Worm (Caenorhabditis elegans) whole organism, young adult: ENCODE data around the gene twk-35.

Experiments used
- B0336.3 ChIP-seq: fragments of 200-800 bp; sonication (Bioruptor generic); IDR thresholded peaks from 2 replicates; pipeline ENCODE4 v1.3.6; 2022; ENCODE audit warnings: missing genetic modification characterization, missing compliant biosample characterization
- C06A6.2 ChIP-seq: fragments of 200-800 bp; sonication (Bioruptor generic); conservative IDR thresholded peaks from 2 replicates; pipeline ENCODE4 v1.3.6; 2022; ENCODE audit warnings: missing genetic modification characterization, missing compliant biosample characterization
- D2030.7 ChIP-seq: fragments of 200-800 bp; sonication (Bioruptor generic); IDR thresholded peaks from 2 replicates; pipeline ENCODE4 v1.3.6; 2022; ENCODE audit warnings: missing genetic modification reagents, missing genetic modification characterization, missing compliant biosample characterization
- F52B5.7 ChIP-seq: sonication (generic microtip); optimal IDR thresholded peaks from 2 replicates; lab custom pipeline; 2016; ENCODE audit warnings: mild to moderate bottlenecking, missing genetic modification characterization, missing compliant biosample characterization
- F55B11.4 ChIP-seq: sonication (generic microtip); optimal IDR thresholded peaks from 2 replicates; lab custom pipeline; 2016; ENCODE audit warnings: missing compliant biosample characterization, missing genetic modification characterization, borderline replicate concordance; ENCODE audit not compliant: insufficient read depth
- F57A8.1 ChIP-seq: fragments of 200-800 bp; sonication (Bioruptor generic); optimal IDR thresholded peaks from 2 replicates; lab custom pipeline; 2018; ENCODE audit warnings: mild to moderate bottlenecking, missing genetic modification characterization, moderate library complexity, missing compliant biosample characterization
- F57C9.4 ChIP-seq: sonication (generic microtip); optimal IDR thresholded peaks from 2 replicates; lab custom pipeline; 2017; ENCODE audit warnings: mild to moderate bottlenecking, missing genetic modification characterization, missing compliant biosample characterization
- K12H6.12 ChIP-seq: fragments of 200-800 bp; sonication (Bioruptor generic); optimal IDR thresholded peaks from 2 replicates; lab custom pipeline; 2018; ENCODE audit warnings: mild to moderate bottlenecking, missing genetic modification characterization, missing compliant biosample characterization
- T07F8.4 ChIP-seq: sonication (generic microtip); optimal IDR thresholded peaks from 2 replicates; lab custom pipeline; 2016; ENCODE audit warnings: mild to moderate bottlenecking, missing genetic modification characterization, moderate library complexity, missing compliant biosample characterization
- T26A5.8 ChIP-seq: sonication (generic microtip); optimal IDR thresholded peaks from 2 replicates; lab custom pipeline; 2016; ENCODE audit warnings: missing genetic modification characterization, missing compliant biosample characterization
- Y95B8A.8 ChIP-seq: fragments of 200-800 bp; sonication (Bioruptor generic); IDR thresholded peaks from 2 replicates; pipeline ENCODE4 v1.3.6; 2022; ENCODE audit warnings: missing genetic modification reagents, missing genetic modification characterization, missing compliant biosample characterization
- ZK185.1 ChIP-seq: sonication (generic microtip); optimal IDR thresholded peaks from 2 replicates; lab custom pipeline; 2016; ENCODE audit warnings: mild to moderate bottlenecking, missing genetic modification characterization, missing compliant biosample characterization; ENCODE audit not compliant: poor library complexity, severe bottlenecking
- bed-1 ChIP-seq: fragments of 200-800 bp; sonication (Bioruptor generic); IDR thresholded peaks from 2 replicates; pipeline ENCODE4 v1.3.6; 2022; ENCODE audit warnings: missing genetic modification reagents, missing genetic modification characterization, missing compliant biosample characterization
- bed-2 ChIP-seq: fragments of 200-800 bp; sonication (Bioruptor generic); IDR thresholded peaks from 2 replicates; pipeline ENCODE4 v1.3.6; 2022; ENCODE audit warnings: missing genetic modification reagents, missing genetic modification characterization, missing compliant biosample characterization
- ceh-79 ChIP-seq: sonication (generic microtip); optimal IDR thresholded peaks from 2 replicates; lab custom pipeline; 2017; ENCODE audit warnings: mild to moderate bottlenecking, missing genetic modification characterization, missing compliant biosample characterization
- efl-1 ChIP-seq: fragments of 150-350 bp; optimal IDR thresholded peaks from 2 replicates; lab custom pipeline; 2014; ENCODE audit warnings: missing biosample characterization, missing genetic modification reagents, missing genetic modification characterization
- ets-4 ChIP-seq: fragments of 200-800 bp; sonication (Bioruptor generic); optimal IDR thresholded peaks from 2 replicates; lab custom pipeline; 2018; ENCODE audit warnings: mild to moderate bottlenecking, missing genetic modification characterization, missing compliant biosample characterization
- gei-17 ChIP-seq: fragments of 200-800 bp; sonication (Bioruptor generic); optimal IDR thresholded peaks from 2 replicates; lab custom pipeline; 2018; ENCODE audit warnings: mild to moderate bottlenecking, missing genetic modification characterization, missing compliant biosample characterization
- hlh-12 ChIP-seq: sonication (generic microtip); optimal IDR thresholded peaks from 2 replicates; lab custom pipeline; 2016; ENCODE audit warnings: missing genetic modification characterization, missing compliant biosample characterization
- hmg-1.2 ChIP-seq: fragments of 200-800 bp; sonication (Bioruptor generic); IDR thresholded peaks from 2 replicates; pipeline ENCODE4 v1.3.6; 2022; ENCODE audit warnings: missing genetic modification reagents, missing genetic modification characterization, missing compliant biosample characterization
- lag-1 ChIP-seq: fragments of 200-800 bp; sonication (Bioruptor generic); IDR thresholded peaks from 2 replicates; pipeline ENCODE4 v1.3.6; 2022; ENCODE audit warnings: missing genetic modification reagents, missing genetic modification characterization, missing compliant biosample characterization
- let-607 ChIP-seq, 2 experiments: fragments of 200-800 bp in 1 of 2; sonication (Bioruptor generic) in 1 of 2; sonication (generic microtip) in 1 of 2; optimal IDR thresholded peaks; 2 replicates each; lab custom pipeline; 2016 to 2018; ENCODE audit warnings: mild to moderate bottlenecking in 2 of 2, missing compliant biosample characterization in 2 of 2, missing genetic modification characterization in 2 of 2, moderate library complexity in 2 of 2, missing genotype in 1 of 2
- lin-35 ChIP-seq, 3 experiments: fragments of 150-350 bp in 2 of 3; sonication (generic microtip) in 1 of 3; optimal IDR thresholded peaks; 2 replicates each; lab custom pipeline; 2014 to 2018; ENCODE audit warnings: missing biosample characterization in 3 of 3, missing genetic modification characterization in 3 of 3, missing genetic modification reagents in 3 of 3
- lin-40 ChIP-seq: sonication (generic microtip); optimal IDR thresholded peaks from 2 replicates; lab custom pipeline; 2016; ENCODE audit warnings: missing genetic modification characterization, mild to moderate bottlenecking, missing compliant biosample characterization, missing genotype, missing genetic modification reagents
- mcd-1 ChIP-seq: fragments of 200-800 bp; sonication (Bioruptor generic); IDR thresholded peaks from 2 replicates; pipeline ENCODE4 v1.3.6; 2022; ENCODE audit warnings: missing genetic modification reagents, missing genetic modification characterization, missing compliant biosample characterization
- nfyb-1 ChIP-seq: fragments of 200-800 bp; sonication (Bioruptor generic); IDR thresholded peaks from 2 replicates; pipeline ENCODE4 v1.3.6; 2022; ENCODE audit warnings: missing genetic modification reagents, missing genetic modification characterization, missing compliant biosample characterization
- nhr-120 ChIP-seq: fragments of 200-800 bp; sonication (Bioruptor generic); IDR thresholded peaks from 2 replicates; pipeline ENCODE4 v1.3.6; 2022; ENCODE audit warnings: missing genetic modification characterization, missing compliant biosample characterization
- nhr-179 ChIP-seq: sonication (generic microtip); optimal IDR thresholded peaks from 2 replicates; lab custom pipeline; 2016; ENCODE audit warnings: mild to moderate bottlenecking, missing genetic modification characterization, missing compliant biosample characterization
- nhr-80 ChIP-seq: sonication (generic microtip); optimal IDR thresholded peaks from 2 replicates; lab custom pipeline; 2016; ENCODE audit warnings: missing genetic modification characterization, missing compliant biosample characterization
- pha-4 ChIP-seq: fragments of 150-350 bp; sonication (generic microtip); optimal IDR thresholded peaks from 2 replicates; lab custom pipeline; 2014; ENCODE audit warnings: missing biosample characterization, missing genetic modification reagents, missing genetic modification characterization
- repo-1 ChIP-seq: sonication (generic microtip); optimal IDR thresholded peaks from 2 replicates; lab custom pipeline; 2017; ENCODE audit warnings: mild to moderate bottlenecking, missing genetic modification characterization, missing compliant biosample characterization
- snpc-4 ChIP-seq, 5 experiments: fragments of 150-350 bp in 1 of 5; sonication (generic microtip) in 4 of 5; optimal IDR thresholded peaks; 2 replicates each; lab custom pipeline; 2014 to 2018; ENCODE audit warnings: missing genetic modification characterization in 5 of 5, missing biosample characterization in 3 of 5, antibody characterized with exemption in 2 of 5, mild to moderate bottlenecking in 2 of 5, missing compliant biosample characterization in 2 of 5, missing genotype in 2 of 5, moderate library complexity in 2 of 5, missing genetic modification reagents in 1 of 5
- tlf-1 ChIP-seq: fragments of 200-800 bp; sonication (Bioruptor generic); optimal IDR thresholded peaks from 2 replicates; lab custom pipeline; 2018; ENCODE audit warnings: mild to moderate bottlenecking, missing genetic modification characterization, missing compliant biosample characterization
- ztf-22 ChIP-seq: fragments of 200-800 bp; sonication (Bioruptor generic); optimal IDR thresholded peaks from 2 replicates; lab custom pipeline; 2018; ENCODE audit warnings: mild to moderate bottlenecking, missing genetic modification characterization, moderate library complexity, missing compliant biosample characterization
- ztf-25 ChIP-seq: fragments of 200-800 bp; sonication (Bioruptor generic); IDR thresholded peaks from 2 replicates; pipeline ENCODE4 v1.3.6; 2022; ENCODE audit warnings: missing genetic modification reagents, missing genetic modification characterization, missing compliant biosample characterization

The twk-35 gene

DNA sequence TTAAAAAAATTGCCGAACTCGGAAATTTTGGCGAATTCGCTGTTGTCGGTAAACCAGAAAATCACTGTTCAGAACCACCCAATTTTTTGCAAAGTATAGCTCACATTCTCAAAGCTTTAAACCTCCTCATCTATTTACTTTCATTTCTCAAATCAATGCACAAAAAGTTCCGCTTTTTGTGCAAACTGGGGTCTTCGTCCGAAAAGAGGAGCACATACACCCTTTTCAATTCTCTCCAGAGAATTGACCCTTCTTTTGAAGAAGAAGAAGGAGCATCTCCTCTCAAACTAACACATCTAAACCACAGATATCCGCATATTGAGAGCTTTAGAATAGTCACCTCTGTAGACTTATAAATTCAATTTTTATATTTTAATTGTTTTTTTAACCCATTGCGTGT lies 12.5 kb downstream of the twk-35 start (continued):
- TF ChIP-seq hmg-1.2 (no peak), T07F8.4 (tag; lab: Kevin White, UChicago) (no peak), lin-40 (no peak), ztf-22 (GFP tag; lab: Kevin White, UChicago) (no peak), ceh-79 (tag; lab: Kevin White, UChicago) (no peak), bed-2 (no peak), gei-17 (GFP tag; lab: Kevin White, UChicago) (no peak)

DNA sequence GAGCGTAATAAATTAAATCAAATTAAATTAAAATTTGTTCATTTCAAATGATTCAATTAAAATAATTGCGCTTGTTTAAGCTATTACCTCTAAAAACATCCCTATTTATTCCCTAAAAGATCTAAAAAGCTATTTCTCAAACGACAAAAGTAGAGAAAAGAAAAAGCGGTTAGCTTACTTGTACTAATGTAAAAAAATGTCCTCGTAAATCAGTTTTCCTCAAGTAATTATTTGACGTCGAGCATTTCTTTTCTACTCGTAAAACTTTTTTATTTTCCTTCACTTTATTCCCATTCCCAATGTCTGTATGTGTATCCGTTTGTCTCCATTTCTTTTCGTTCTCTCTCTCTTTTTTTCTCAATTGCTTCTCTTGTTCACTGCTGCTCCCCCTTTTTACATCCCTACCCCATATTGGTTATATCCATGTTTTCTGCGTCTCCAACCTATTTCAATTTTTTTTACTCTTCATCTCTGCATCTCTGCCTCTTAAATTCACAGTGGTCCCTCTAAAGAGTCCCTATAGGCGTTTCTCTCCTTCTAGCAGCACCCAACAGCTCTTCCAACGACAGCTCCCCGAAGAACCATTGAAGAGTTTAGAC lies 16.4 kb downstream of the twk-35 start, which contains the start of gene unc-80:
unc-80 (plus strand) TSS at position 533 of the 599 bp plus-strand sequence.
- no peak for TF ChIP-seq nhr-120 (GFP tag; lab: Robert Waterston, UW)
- TF ChIP-seq nfyb-1 (GFP tag; lab: Robert Waterston, UW), result no peak
- TF ChIP-seq lag-1 (GFP tag; lab: Robert Waterston, UW), result no peak
- no peak for TF ChIP-seq bed-1 (GFP tag; lab: Robert Waterston, UW)
- TF ChIP-seq repo-1, result no peak
- TF ChIP-seq efl-1 (GFP tag; lab: Kevin White, UChicago), result no peak
- TF ChIP-seq B0336.3 (GFP tag; lab: Robert Waterston, UW), result no peak
- no peak for TF ChIP-seq F57C9.4 (tag; lab: Kevin White, UChicago)
- peak; percentile 47 for TF ChIP-seq K12H6.12 (tag; lab: Kevin White, UChicago)
- peak in 1 of 3 experiments; percentile 44 for TF ChIP-seq lin-35 (GFP tag; optimal IDR thresholded peaks at IDR 0.05; lab: Kevin White, UChicago)
- TF ChIP-seq F57A8.1 (GFP tag; lab: Kevin White, UChicago), result no peak
- peak; percentile 58; the same call in 1 of the 2 replicates for TF ChIP-seq hmg-1.2
- no peak for TF ChIP-seq F55B11.4 (tag; lab: Kevin White, UChicago)
- TF ChIP-seq nhr-179, result no peak
- no peak for TF ChIP-seq snpc-4 (GFP tag; optimal IDR thresholded peaks at IDR 0.05; lab: Kevin White, UChicago)
- TF ChIP-seq snpc-4 (tag; optimal IDR thresholded peaks at IDR 0.05; lab: Kevin White, UChicago), result no peak
- TF ChIP-seq ets-4 (GFP tag; lab: Kevin White, UChicago), result no peak

DNA sequence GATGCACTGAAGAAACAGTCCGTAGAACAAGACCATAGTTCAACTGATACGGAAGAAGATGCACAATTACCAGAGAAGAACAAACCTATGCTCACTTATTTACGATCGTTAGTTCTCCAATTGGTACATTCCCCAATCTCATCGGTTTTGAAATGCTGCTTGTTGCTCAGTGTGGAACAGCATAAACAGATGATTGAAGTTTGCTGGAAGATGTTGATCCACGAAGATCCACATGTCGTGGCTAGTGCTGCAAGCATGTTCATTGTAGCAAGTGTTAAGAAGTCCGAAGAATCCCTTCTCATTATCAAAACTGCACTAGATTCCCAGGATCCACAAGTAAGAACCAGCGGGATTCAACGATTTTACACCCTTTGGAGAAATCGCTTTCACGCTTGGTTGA lies 29.1 kb downstream of the twk-35 start:
- no peak for TF ChIP-seq hlh-12 (tag; lab: Kevin White, UChicago)
- no peak for TF ChIP-seq F52B5.7 (tag; lab: Kevin White, UChicago)
- TF ChIP-seq, all 124 proteins: peak for 0

DNA sequence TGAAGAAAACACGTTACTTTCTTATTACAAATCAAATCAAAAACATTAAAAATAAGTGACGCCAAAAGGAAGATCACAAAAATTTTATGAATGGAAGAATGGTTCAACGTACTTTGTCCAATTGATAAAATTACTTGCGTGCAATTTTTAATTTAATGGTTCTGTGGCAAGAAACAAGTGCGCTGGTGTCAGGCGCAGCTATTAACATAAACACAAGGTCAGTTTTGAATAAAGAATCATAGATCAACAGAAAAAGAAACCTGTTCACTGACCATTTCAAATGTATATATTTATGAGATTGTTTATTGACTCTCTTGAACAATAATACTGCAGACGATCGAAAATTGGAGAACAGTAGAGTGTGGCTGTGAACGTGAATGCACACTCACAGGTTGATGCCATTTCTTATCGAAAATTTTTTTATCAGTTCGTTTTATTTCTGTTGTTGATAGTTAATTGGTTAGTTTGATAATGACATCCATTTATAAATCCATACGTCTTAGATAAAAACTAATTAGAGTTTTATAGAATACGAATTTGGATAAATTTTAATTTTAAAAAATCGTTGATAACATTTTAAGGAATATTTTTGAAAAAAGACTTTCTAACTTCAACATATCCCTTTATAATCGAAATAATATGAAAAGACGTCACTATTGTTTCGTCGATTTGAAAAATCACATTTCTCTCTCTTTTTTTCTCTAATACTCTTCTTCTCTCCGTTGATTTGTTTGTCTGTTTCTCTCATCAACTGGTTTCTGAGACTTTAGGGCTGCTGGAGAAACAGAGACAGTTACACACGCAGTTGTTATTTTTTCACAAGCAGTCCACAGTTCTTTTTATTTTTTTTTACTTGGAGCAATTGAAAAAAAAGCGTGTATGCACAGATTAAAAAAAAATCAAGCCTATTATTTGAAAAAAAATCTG lies 40.6 kb downstream of the twk-35 start, which contains the start of gene amx-3:
amx-3 (minus strand) TSS at position 548 of the 927 bp plus-strand sequence.
- peak; percentile 53; the same call in 1 of the 2 replicates for TF ChIP-seq hmg-1.2
- TF ChIP-seq nhr-80 (tag; lab: Kevin White, UChicago), result peak; percentile 60
- no peak for TF ChIP-seq Y95B8A.8 (GFP tag; lab: Robert Waterston, UW)

DNA sequence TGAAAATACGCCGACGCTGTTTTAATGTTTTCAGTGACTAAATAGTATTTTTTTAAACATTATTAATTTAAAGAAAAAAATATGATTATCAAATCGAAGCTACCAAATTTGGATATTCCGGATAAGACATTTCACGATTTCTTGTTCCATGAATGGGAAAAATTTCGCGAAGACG lies 41.2 kb downstream of the twk-35 start, which contains the start of gene acs-12:
acs-12 (plus strand) TSS at position 76 of the 175 bp plus-strand sequence.
- TF ChIP-seq let-607 (tag; optimal IDR thresholded peaks at IDR 0.05; lab: Kevin White, UChicago), result no peak
- no peak for TF ChIP-seq T26A5.8 (tag; lab: Kevin White, UChicago)
- TF ChIP-seq mcd-1 (GFP tag; lab: Robert Waterston, UW), result no peak
- TF ChIP-seq ZK185.1 (tag; lab: Kevin White, UChicago), result no peak
- no peak for TF ChIP-seq K12H6.12 (tag; lab: Kevin White, UChicago)
- TF ChIP-seq C06A6.2 (GFP tag; lab: Robert Waterston, UW), result no peak
- TF ChIP-seq ztf-25, result no peak
- TF ChIP-seq nhr-80 (tag; lab: Kevin White, UChicago), result no peak
- no peak for TF ChIP-seq pha-4 (tag; lab: Kevin White, UChicago)
- TF ChIP-seq repo-1, result no peak
- TF ChIP-seq tlf-1 (GFP tag; lab: Kevin White, UChicago), result no peak
- no peak for TF ChIP-seq D2030.7 (GFP tag; lab: Robert Waterston, UW)
